Worm (Caenorhabditis elegans): ENCODE measurements around the gene F13B12.6.

Gene F13B12.6

DNA sequence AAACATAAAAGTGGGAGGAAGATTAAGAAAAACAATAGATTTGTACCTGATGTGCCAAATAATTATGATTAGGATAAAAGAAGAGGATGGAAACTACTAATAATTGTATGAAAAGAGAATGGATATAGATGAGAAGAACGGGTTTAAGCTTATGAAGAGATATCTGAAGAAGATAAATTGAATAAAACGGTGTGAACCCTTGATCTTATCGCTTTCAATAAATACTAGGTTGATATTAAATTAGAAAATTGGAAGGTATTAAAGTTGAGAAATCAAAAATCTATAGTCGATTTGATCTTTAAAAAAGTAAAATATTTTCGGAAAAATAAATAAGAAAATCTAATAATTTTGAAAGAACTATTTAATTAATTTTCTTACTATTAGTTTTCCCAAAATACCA lies 32.1 kb upstream of the F13B12.6 start, which contains the start of gene F13B12.4:
Gene F13B12.4 (minus strand): TSS at position 101 of the 400 bp plus-strand sequence.
- TF ChIP-seq dsc-1 (tag; optimal IDR thresholded peaks at IDR 0.05) (peak; percentile 42), ztf-11 (tag; optimal IDR thresholded peaks at IDR 0.05) (no peak)

DNA sequence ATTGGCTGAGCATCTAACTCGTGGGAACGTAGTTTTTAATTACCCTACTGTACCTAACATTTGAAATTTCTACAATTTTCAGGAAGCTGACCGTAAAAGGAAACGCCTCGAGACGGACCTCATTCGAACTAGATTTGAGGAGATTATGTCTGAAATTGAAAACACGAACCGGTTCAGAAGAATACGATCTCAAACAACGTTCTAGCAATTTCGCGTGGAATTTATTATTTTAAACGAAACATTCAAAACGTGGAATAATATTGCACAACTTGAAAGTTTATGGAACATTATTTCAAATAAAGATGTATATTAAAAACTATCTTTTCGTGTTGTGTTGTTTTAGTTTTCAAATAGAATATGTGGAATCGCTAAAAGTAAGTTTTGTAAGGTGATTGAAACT lies 25.8 kb upstream of the F13B12.6 start, which contains the start of gene F13B12.7:
Gene F13B12.7 (plus strand): TSS at position 301 of the 400 bp plus-strand sequence.
- TF ChIP-seq nhr-47 (tag; optimal IDR thresholded peaks at IDR 0.05), result no peak
- TF ChIP-seq vab-15 (tag; optimal IDR thresholded peaks at IDR 0.05), result no peak
- TF ChIP-seq ces-1 (GFP tag; optimal IDR thresholded peaks at IDR 0.05), result no peak
- no peak for TF ChIP-seq fkh-10 (GFP tag; optimal IDR thresholded peaks at IDR 0.05)

- TF ChIP-seq dpl-1 (GFP tag; optimal IDR thresholded peaks at IDR 0.05) (no peak), ceh-90 (tag; optimal IDR thresholded peaks at IDR 0.05) (no peak), C34B4.2 (tag; optimal IDR thresholded peaks at IDR 0.05) (no peak), pag-3 (tag; optimal IDR thresholded peaks at IDR 0.05; ENCODE audit: borderline replicate concordance, insufficient read depth) (no peak), egl-13 (tag; optimal IDR thresholded peaks at IDR 0.05) (no peak), efl-1 (optimal IDR thresholded peaks at IDR 0.05) (no peak), efl-1 (GFP tag; optimal IDR thresholded peaks at IDR 0.05 in 1 of 2) (peak in 1 of 2 experiments; percentile 71)
Observed at ce11 chrIV:10442904-10443303, 25.2 kb upstream of the F13B12.6 start.

- peak; percentile 53 for TF ChIP-seq pqm-1 (tag; optimal IDR thresholded peaks at IDR 0.05)
- peak; percentile 62 for TF ChIP-seq elt-2 (tag; optimal IDR thresholded peaks at IDR 0.05)
- TF ChIP-seq lin-14 (GFP tag; optimal IDR thresholded peaks at IDR 0.05), result peak; percentile 1
- TF ChIP-seq egl-13 (tag; optimal IDR thresholded peaks at IDR 0.05), result no peak
Observed at ce11 chrIV:10438901-10439300, 21.2 kb upstream of the F13B12.6 start, which contains the start of gene F13B12.3. Gene F13B12.3 (plus strand): TSS chrIV:10439123.

DNA sequence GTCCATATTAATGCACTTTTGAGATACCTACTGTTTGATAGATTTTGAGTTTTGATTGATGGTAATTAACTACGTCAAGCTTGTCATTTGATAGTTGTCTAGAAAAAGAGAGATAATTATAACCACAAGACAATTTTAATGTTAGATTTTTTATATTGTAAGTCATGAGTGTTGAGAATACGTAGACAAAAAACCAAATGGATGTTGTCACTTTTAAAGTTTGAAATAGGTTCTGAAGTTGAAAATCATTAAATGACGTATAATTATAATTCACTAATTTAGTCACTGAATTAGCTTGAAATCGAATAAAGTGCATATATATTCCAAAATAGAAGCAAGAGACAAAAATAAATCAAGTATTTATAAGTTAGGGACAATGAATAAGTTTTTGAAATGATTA lies 19.4 kb upstream of the F13B12.6 start:
- TF ChIP-seq unc-30 (tag; optimal IDR thresholded peaks at IDR 0.05) (no peak), nhr-71 (tag; optimal IDR thresholded peaks at IDR 0.05) (peak; percentile 44), ceh-8 (GFP tag; optimal IDR thresholded peaks at IDR 0.05) (peak; percentile 92), fkh-4 (tag; optimal IDR thresholded peaks at IDR 0.05; ENCODE audit: borderline replicate concordance) (no peak)

ce11 chrIV:10436401-10436800 lies 18.7 kb upstream of the F13B12.6 start, which contains the start of gene ins-1:
Gene ins-1 (plus strand): TSS chrIV:10436701.
- TF ChIP-seq nhr-20 (tag; optimal IDR thresholded peaks at IDR 0.05), result no peak

DNA sequence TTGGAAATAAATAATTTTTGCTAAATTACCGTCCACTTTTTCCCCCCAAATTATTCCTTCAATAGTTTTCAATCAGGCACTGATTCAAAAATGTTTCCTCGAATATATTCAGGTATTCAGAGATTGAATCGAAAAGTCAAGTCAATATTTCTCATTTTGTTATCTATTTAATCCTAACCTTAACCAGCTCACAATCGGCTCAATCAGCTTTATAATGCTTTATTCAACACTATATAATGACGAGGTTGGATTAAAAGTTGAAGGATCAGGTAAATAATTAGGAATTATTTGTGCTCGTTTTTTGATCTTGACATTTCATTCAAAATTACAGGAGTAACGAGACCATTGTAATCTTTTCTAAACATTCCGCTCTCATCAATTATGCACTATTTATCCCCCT lies 12.8 kb upstream of the F13B12.6 start:
- no peak for TF ChIP-seq ama-1 (optimal IDR thresholded peaks at IDR 0.05)
- no peak for TF ChIP-seq nhr-12 (tag; optimal IDR thresholded peaks at IDR 0.05)
- TF ChIP-seq dsc-1 (tag; optimal IDR thresholded peaks at IDR 0.05), result peak; percentile 64
- no peak for TF ChIP-seq snu-23 (GFP tag; optimal IDR thresholded peaks at IDR 0.05)
- no peak for TF ChIP-seq nhr-47 (tag; optimal IDR thresholded peaks at IDR 0.05)
- TF ChIP-seq lir-3 (tag; optimal IDR thresholded peaks at IDR 0.05; ENCODE audit: poor library complexity), result no peak
- TF ChIP-seq nhr-71 (tag; optimal IDR thresholded peaks at IDR 0.05), result no peak
- TF ChIP-seq tbx-2 (tag; optimal IDR thresholded peaks at IDR 0.05), result no peak
- peak; percentile 65 for TF ChIP-seq sox-4 (tag; optimal IDR thresholded peaks at IDR 0.05)
- no peak for TF ChIP-seq nhr-85 (tag)

ce11 chrIV:10429129-10429528 lies 11.4 kb upstream of the F13B12.6 start, which contains the start of gene F13B12.2:
Gene F13B12.2 (minus strand): TSS chrIV:10429130.
- TF ChIP-seq elt-2 (tag; optimal IDR thresholded peaks at IDR 0.05) (peak; percentile 6), lin-14 (GFP tag; optimal IDR thresholded peaks at IDR 0.05) (peak; percentile 12), swsn-7 (tag; optimal IDR thresholded peaks at IDR 0.05) (no peak), dpl-1 (GFP tag; optimal IDR thresholded peaks at IDR 0.05) (no peak), nhr-19 (GFP tag; conservative IDR thresholded peaks at IDR 0.05) (no peak), ets-5 (GFP tag; IDR thresholded peaks at IDR 0.05) (no peak), ceh-8 (GFP tag; optimal IDR thresholded peaks at IDR 0.05) (peak; percentile 91), unc-62 (GFP tag; optimal IDR thresholded peaks at IDR 0.05) (no peak)
